Worm (Caenorhabditis elegans) whole organism, L1 larva: Measurements from ENCODE around the gene H10E21.1.

ENCODE experiments used
- C04F5.9 ChIP-seq: sonication (generic microtip); optimal IDR thresholded peaks from 2 replicates; lab custom pipeline; 2016; ENCODE audit warnings: missing genetic modification characterization, missing compliant biosample characterization
- aha-1 ChIP-seq: fragments of 150-350 bp; optimal IDR thresholded peaks from 2 replicates; lab custom pipeline; 2014; ENCODE audit warnings: missing biosample characterization, missing genetic modification characterization
- blmp-1 ChIP-seq: fragments of 150-350 bp; optimal IDR thresholded peaks from 2 replicates; lab custom pipeline; 2014; ENCODE audit warnings: missing biosample characterization, missing genetic modification characterization
- ceh-82 ChIP-seq, 3 experiments: fragments of 150-350 bp in 1 of 3; sonication (generic microtip) in 2 of 3; optimal IDR thresholded peaks; 2 replicates each; lab custom pipeline; 2014 to 2017; ENCODE audit warnings: missing biosample characterization in 3 of 3, missing genetic modification characterization in 3 of 3
- ceh-88 ChIP-seq: fragments of 200-800 bp; sonication (Bioruptor generic); IDR thresholded peaks from 2 replicates; pipeline ENCODE4 v1.3.6; 2022; ENCODE audit warnings: missing genetic modification characterization, missing compliant biosample characterization
- efl-1 ChIP-seq, 4 experiments: fragments of 150-350 bp; optimal IDR thresholded peaks in 3 of 4; peaks in 1 of 4; 1 replicate in 1 of 4; 2 replicates in 3 of 4; lab custom pipeline; 2014; ENCODE audit warnings: missing biosample characterization in 2 of 4, missing genetic modification characterization in 2 of 4, missing genetic modification reagents in 2 of 4
- egl-13 ChIP-seq: sonication (generic microtip); optimal IDR thresholded peaks from 2 replicates; lab custom pipeline; 2016; ENCODE audit warnings: missing genotype, missing genetic modification reagents, missing genetic modification characterization, missing compliant biosample characterization
- elt-3 ChIP-seq, 6 experiments: fragments of 150-350 bp in 1 of 6; sonication (generic microtip); optimal IDR thresholded peaks; 2 replicates each; lab custom pipeline; 2017 to 2018; ENCODE audit warnings: missing biosample characterization in 6 of 6, missing genetic modification characterization in 6 of 6, inconsistent platforms in 1 of 6
- fkh-8 ChIP-seq: sonication (generic microtip); optimal IDR thresholded peaks from 2 replicates; lab custom pipeline; 2016; ENCODE audit warnings: mild to moderate bottlenecking, missing genetic modification characterization, missing compliant biosample characterization
- fos-1 ChIP-seq: fragments of 150-350 bp; optimal IDR thresholded peaks from 2 replicates; lab custom pipeline; 2014; ENCODE audit warnings: missing biosample characterization, missing genetic modification characterization
- grh-1 ChIP-seq: fragments of 200-800 bp; sonication (Bioruptor generic); IDR thresholded peaks from 2 replicates; pipeline ENCODE4 v1.3.6; 2022; ENCODE audit warnings: missing genetic modification reagents, missing genetic modification characterization, missing compliant biosample characterization
- hpl-2 ChIP-seq: fragments of 150-350 bp; optimal IDR thresholded peaks from 2 replicates; lab custom pipeline; 2014; ENCODE audit warnings: missing biosample characterization, missing genetic modification reagents, missing genetic modification characterization
- irx-1 ChIP-seq: sonication (generic microtip); optimal IDR thresholded peaks from 2 replicates; lab custom pipeline; 2016; ENCODE audit warnings: missing genetic modification characterization, missing compliant biosample characterization
- lin-14 ChIP-seq: fragments of 200-800 bp; sonication (Bioruptor generic); optimal IDR thresholded peaks from 2 replicates; lab custom pipeline; 2018; ENCODE audit warnings: mild to moderate bottlenecking, missing genetic modification characterization, moderate library complexity, missing compliant biosample characterization
- lin-35 ChIP-seq, 2 experiments: fragments of 150-350 bp; optimal IDR thresholded peaks; 2 replicates each; lab custom pipeline; 2014; ENCODE audit warnings: missing biosample characterization in 2 of 2, missing genetic modification characterization in 2 of 2, missing genetic modification reagents in 2 of 2
- lir-3 ChIP-seq: sonication (generic microtip); optimal IDR thresholded peaks from 2 replicates; lab custom pipeline; 2016; ENCODE audit warnings: mild to moderate bottlenecking, missing genetic modification characterization, moderate library complexity, missing compliant biosample characterization; ENCODE audit not compliant: poor library complexity
- nhr-11 ChIP-seq: fragments of 150-350 bp; optimal IDR thresholded peaks from 2 replicates; lab custom pipeline; 2014; ENCODE audit warnings: missing biosample characterization, missing genetic modification characterization
- nhr-237 ChIP-seq: fragments of 150-350 bp; optimal IDR thresholded peaks from 2 replicates; lab custom pipeline; 2014; ENCODE audit warnings: missing biosample characterization, missing genetic modification characterization
- nhr-28 ChIP-seq: fragments of 150-350 bp; optimal IDR thresholded peaks from 2 replicates; lab custom pipeline; 2014; ENCODE audit warnings: missing biosample characterization, missing genetic modification characterization
- nhr-71 ChIP-seq: sonication (generic microtip); optimal IDR thresholded peaks from 2 replicates; lab custom pipeline; 2016; ENCODE audit warnings: mild to moderate bottlenecking, missing genetic modification characterization, moderate library complexity, missing compliant biosample characterization
- nhr-77 ChIP-seq: fragments of 150-350 bp; optimal IDR thresholded peaks from 2 replicates; lab custom pipeline; 2014; ENCODE audit warnings: missing biosample characterization, missing genetic modification characterization
- nhr-85 ChIP-seq: sonication (generic microtip); peaks from one replicate; lab custom pipeline; 2016; ENCODE audit warnings: missing genetic modification characterization, inconsistent platforms, missing compliant biosample characterization
- skn-1 ChIP-seq: fragments of 150-350 bp; optimal IDR thresholded peaks from 2 replicates; lab custom pipeline; 2014; ENCODE audit warnings: missing biosample characterization, missing genetic modification characterization
- sptf-1 ChIP-seq: fragments of 150-350 bp; optimal IDR thresholded peaks from 2 replicates; lab custom pipeline; 2014; ENCODE audit warnings: missing biosample characterization, missing genetic modification characterization
- swsn-7 ChIP-seq: sonication (generic microtip); optimal IDR thresholded peaks from 2 replicates; lab custom pipeline; 2016; ENCODE audit warnings: missing genetic modification characterization, missing compliant biosample characterization
- tbx-2 ChIP-seq: sonication (generic microtip); optimal IDR thresholded peaks from 2 replicates; lab custom pipeline; 2016; ENCODE audit warnings: missing genetic modification characterization, missing compliant biosample characterization
- unc-98 ChIP-seq: fragments of 200-800 bp; sonication (Bioruptor generic); IDR thresholded peaks from 2 replicates; pipeline ENCODE4 v1.3.6; 2022; ENCODE audit warnings: missing genetic modification characterization, missing compliant biosample characterization
- vab-15 ChIP-seq: sonication (generic microtip); optimal IDR thresholded peaks from 2 replicates; lab custom pipeline; 2017; ENCODE audit warnings: missing genotype, mild to moderate bottlenecking, missing genetic modification characterization, missing compliant biosample characterization
- zip-4 ChIP-seq: fragments of 200-800 bp; sonication (Bioruptor generic); optimal IDR thresholded peaks from 2 replicates; lab custom pipeline; 2018; ENCODE audit warnings: mild to moderate bottlenecking, missing genetic modification characterization, moderate library complexity, missing compliant biosample characterization
- ztf-11 ChIP-seq, 2 experiments: sonication (generic microtip); optimal IDR thresholded peaks; 2 replicates each; lab custom pipeline; 2016 to 2017; ENCODE audit warnings: missing genetic modification characterization in 2 of 2, missing biosample characterization in 1 of 2, missing compliant biosample characterization in 1 of 2
- ztf-4 ChIP-seq: fragments of 150-350 bp; optimal IDR thresholded peaks from 2 replicates; lab custom pipeline; 2014; ENCODE audit warnings: missing biosample characterization, missing genetic modification characterization

The H10E21.1 gene

ce11 chrIII:31600-31999 lies 16.0 kb downstream of the H10E21.1 start (continued):
- TF ChIP-seq hpl-2 (GFP tag; lab: Kevin White, UChicago) (no peak), fkh-8 (tag; lab: Kevin White, UChicago) (peak; percentile 95), sptf-1 (tag; lab: Kevin White, UChicago) (no peak), lir-3 (tag; lab: Kevin White, UChicago) (no peak), fos-1 (tag; lab: Kevin White, UChicago) (no peak)

- TF ChIP-seq nhr-85 (tag; lab: Kevin White, UChicago) (peak; percentile 31), nhr-71 (tag; lab: Kevin White, UChicago) (no peak)
Observed at ce11 chrIII:33257-33656, 17.7 kb downstream of the H10E21.1 start.

ce11 chrIII:38117-38516 lies 22.5 kb downstream of the H10E21.1 start, which contains the start of gene clp-10:
TSS of gene clp-10 (minus strand) at chrIII:38217.
- TF ChIP-seq vab-15 (tag; lab: Kevin White, UChicago) (no peak), ceh-82 (tag; optimal IDR thresholded peaks at IDR 0.05; lab: Kevin White, UChicago) (no peak), grh-1 (no peak), nhr-77 (tag; lab: Kevin White, UChicago) (no peak), aha-1 (tag; lab: Kevin White, UChicago) (no peak), zip-4 (GFP tag; lab: Kevin White, UChicago) (no peak), lin-14 (GFP tag; lab: Kevin White, UChicago) (no peak), ceh-88 (GFP tag; lab: Robert Waterston, UW) (no peak), irx-1 (no peak), nhr-11 (no peak), unc-98 (no peak), egl-13 (tag; lab: Kevin White, UChicago) (no peak), nhr-28 (tag; lab: Kevin White, UChicago) (no peak), lin-35 (GFP tag; optimal IDR thresholded peaks at IDR 0.05; lab: Kevin White, UChicago) (no peak), hpl-2 (GFP tag; lab: Kevin White, UChicago) (no peak), skn-1 (no peak)
- TF ChIP-seq, all 84 proteins: peak for 0

- TF ChIP-seq nhr-237 (tag; lab: Kevin White, UChicago): no peak
- peak; percentile 30 for TF ChIP-seq blmp-1
- no peak for TF ChIP-seq ztf-11 (tag; optimal IDR thresholded peaks at IDR 0.05; lab: Kevin White, UChicago)
- TF ChIP-seq swsn-7: no peak
- no peak for TF ChIP-seq tbx-2 (tag; lab: Kevin White, UChicago)
Observed at ce11 chrIII:39516-39915, 23.9 kb downstream of the H10E21.1 start.

- no peak for TF ChIP-seq ztf-4 (tag; lab: Kevin White, UChicago)
- TF ChIP-seq elt-3 (tag; optimal IDR thresholded peaks at IDR 0.05; lab: Kevin White, UChicago): peak in 1 of 6 experiments; percentile 54
- TF ChIP-seq blmp-1: peak; percentile 97
Observed at ce11 chrIII:40580-41113, 25.1 kb downstream of the H10E21.1 start, which contains the start of gene col-88. TSS of gene col-88 (plus strand) at chrIII:41063.

- TF ChIP-seq efl-1 (optimal IDR thresholded peaks at IDR 0.05; lab: Kevin White, UChicago): no peak
- TF ChIP-seq efl-1 (GFP tag; optimal IDR thresholded peaks at IDR 0.05 in 1 of 2; lab: Kevin White, UChicago): peak in 1 of 2 experiments; percentile 65
- no peak for TF ChIP-seq zip-4 (GFP tag; lab: Kevin White, UChicago)
Observed at ce11 chrIII:41484-41883, 25.9 kb downstream of the H10E21.1 start.

- TF ChIP-seq efl-1 (optimal IDR thresholded peaks at IDR 0.05; lab: Kevin White, UChicago): no peak
- peak in 1 of 2 experiments; percentile 23 for TF ChIP-seq efl-1 (GFP tag; optimal IDR thresholded peaks at IDR 0.05 in 1 of 2; lab: Kevin White, UChicago)
- TF ChIP-seq C04F5.9 (tag; lab: Kevin White, UChicago): no peak
- TF ChIP-seq, all 84 proteins: peak for 1
Observed at ce11 chrIII:42725-43124, 27.2 kb downstream of the H10E21.1 start.
